Worm (Caenorhabditis elegans) whole organism, L1 larva: Measurements from ENCODE around the gene F21D12.2.

Experiments
- C04F5.9 ChIP-seq: sonication (generic microtip); optimal IDR thresholded peaks from 2 replicates; lab custom pipeline; 2016; ENCODE audit warnings: missing genetic modification characterization, missing compliant biosample characterization
- C34B4.2 ChIP-seq: sonication (generic microtip); optimal IDR thresholded peaks from 2 replicates; lab custom pipeline; 2017; ENCODE audit warnings: mild to moderate bottlenecking, missing genetic modification characterization, missing compliant biosample characterization
- F16B12.6 ChIP-seq: fragments of 150-350 bp; optimal IDR thresholded peaks from 2 replicates; lab custom pipeline; 2014; ENCODE audit warnings: missing biosample characterization, missing genetic modification characterization
- aly-2 ChIP-seq: fragments of 150-350 bp; optimal IDR thresholded peaks from 2 replicates; lab custom pipeline; 2014; ENCODE audit warnings: missing biosample characterization, missing genetic modification characterization
- ceh-63 ChIP-seq: fragments of 200-800 bp; sonication (Bioruptor generic); optimal IDR thresholded peaks from 2 replicates; lab custom pipeline; 2018; ENCODE audit warnings: mild to moderate bottlenecking, missing genetic modification characterization, missing compliant biosample characterization
- ceh-8 ChIP-seq: fragments of 200-800 bp; sonication (Bioruptor generic); optimal IDR thresholded peaks from 2 replicates; lab custom pipeline; 2018; ENCODE audit warnings: mild to moderate bottlenecking, missing genetic modification characterization, moderate library complexity, missing compliant biosample characterization
- ceh-82 ChIP-seq, 3 experiments: fragments of 150-350 bp in 1 of 3; sonication (generic microtip) in 2 of 3; optimal IDR thresholded peaks; 2 replicates each; lab custom pipeline; 2014 to 2017; ENCODE audit warnings: missing biosample characterization in 3 of 3, missing genetic modification characterization in 3 of 3
- ceh-88 ChIP-seq: fragments of 200-800 bp; sonication (Bioruptor generic); IDR thresholded peaks from 2 replicates; pipeline ENCODE4 v1.3.6; 2022; ENCODE audit warnings: missing genetic modification characterization, missing compliant biosample characterization
- ceh-90 ChIP-seq: sonication (generic microtip); optimal IDR thresholded peaks from 2 replicates; lab custom pipeline; 2016; ENCODE audit warnings: missing genetic modification characterization, missing compliant biosample characterization
- ces-1 ChIP-seq: fragments of 150-350 bp; optimal IDR thresholded peaks from 2 replicates; lab custom pipeline; 2014; ENCODE audit warnings: missing biosample characterization, missing genetic modification reagents, missing genetic modification characterization
- dsc-1 ChIP-seq: sonication (generic microtip); optimal IDR thresholded peaks from 2 replicates; lab custom pipeline; 2016; ENCODE audit warnings: mild to moderate bottlenecking, missing genetic modification characterization, missing compliant biosample characterization
- elt-2 ChIP-seq: sonication (generic microtip); optimal IDR thresholded peaks from 2 replicates; lab custom pipeline; 2016; ENCODE audit warnings: missing genetic modification characterization, mild to moderate bottlenecking, inconsistent platforms, missing compliant biosample characterization, missing genetic modification reagents
- elt-3 ChIP-seq, 6 experiments: fragments of 150-350 bp in 1 of 6; sonication (generic microtip); optimal IDR thresholded peaks; 2 replicates each; lab custom pipeline; 2017 to 2018; ENCODE audit warnings: missing biosample characterization in 6 of 6, missing genetic modification characterization in 6 of 6, inconsistent platforms in 1 of 6
- ets-5 ChIP-seq: fragments of 200-800 bp; sonication (Bioruptor generic); IDR thresholded peaks from 2 replicates; pipeline ENCODE4 v1.3.6; 2022; ENCODE audit warnings: missing genetic modification characterization, missing compliant biosample characterization
- fkh-10 ChIP-seq: sonication (generic microtip); optimal IDR thresholded peaks from 2 replicates; lab custom pipeline; 2017; ENCODE audit warnings: missing biosample characterization, missing genetic modification reagents, missing genetic modification characterization
- fkh-8 ChIP-seq: sonication (generic microtip); optimal IDR thresholded peaks from 2 replicates; lab custom pipeline; 2016; ENCODE audit warnings: mild to moderate bottlenecking, missing genetic modification characterization, missing compliant biosample characterization
- fos-1 ChIP-seq: fragments of 150-350 bp; optimal IDR thresholded peaks from 2 replicates; lab custom pipeline; 2014; ENCODE audit warnings: missing biosample characterization, missing genetic modification characterization
- grh-1 ChIP-seq: fragments of 200-800 bp; sonication (Bioruptor generic); IDR thresholded peaks from 2 replicates; pipeline ENCODE4 v1.3.6; 2022; ENCODE audit warnings: missing genetic modification reagents, missing genetic modification characterization, missing compliant biosample characterization
- hlh-4 ChIP-seq: sonication (generic microtip); optimal IDR thresholded peaks from 2 replicates; lab custom pipeline; 2016; ENCODE audit warnings: mild to moderate bottlenecking, missing genetic modification characterization, missing compliant biosample characterization
- irx-1 ChIP-seq: sonication (generic microtip); optimal IDR thresholded peaks from 2 replicates; lab custom pipeline; 2016; ENCODE audit warnings: missing genetic modification characterization, missing compliant biosample characterization
- isw-1 ChIP-seq: fragments of 200-800 bp; sonication (Bioruptor generic); IDR thresholded peaks from 2 replicates; pipeline ENCODE4 v1.3.6; 2022; ENCODE audit warnings: missing genetic modification characterization, missing compliant biosample characterization
- jun-1 ChIP-seq: fragments of 150-350 bp; optimal IDR thresholded peaks from 2 replicates; lab custom pipeline; 2014; ENCODE audit warnings: missing biosample characterization, missing genetic modification reagents, missing genetic modification characterization
- lin-14 ChIP-seq: fragments of 200-800 bp; sonication (Bioruptor generic); optimal IDR thresholded peaks from 2 replicates; lab custom pipeline; 2018; ENCODE audit warnings: mild to moderate bottlenecking, missing genetic modification characterization, moderate library complexity, missing compliant biosample characterization
- lin-35 ChIP-seq, 2 experiments: fragments of 150-350 bp; optimal IDR thresholded peaks; 2 replicates each; lab custom pipeline; 2014; ENCODE audit warnings: missing biosample characterization in 2 of 2, missing genetic modification characterization in 2 of 2, missing genetic modification reagents in 2 of 2
- lin-39 ChIP-seq: fragments of 150-350 bp; optimal IDR thresholded peaks from 2 replicates; lab custom pipeline; 2014; ENCODE audit warnings: missing biosample characterization, missing genetic modification reagents, missing genetic modification characterization
- lir-3 ChIP-seq: sonication (generic microtip); optimal IDR thresholded peaks from 2 replicates; lab custom pipeline; 2016; ENCODE audit warnings: mild to moderate bottlenecking, missing genetic modification characterization, moderate library complexity, missing compliant biosample characterization; ENCODE audit not compliant: poor library complexity
- mep-1 ChIP-seq: fragments of 150-350 bp; optimal IDR thresholded peaks from 2 replicates; lab custom pipeline; 2014; ENCODE audit warnings: missing biosample characterization, missing genetic modification characterization
- nhr-19 ChIP-seq: fragments of 200-800 bp; sonication (Bioruptor generic); conservative IDR thresholded peaks from 2 replicates; pipeline ENCODE4 v1.3.6; 2022; ENCODE audit warnings: missing genetic modification characterization, missing compliant biosample characterization
- nhr-20 ChIP-seq: sonication (generic microtip); optimal IDR thresholded peaks from 2 replicates; lab custom pipeline; 2016; ENCODE audit warnings: mild to moderate bottlenecking, missing genetic modification characterization, missing compliant biosample characterization
- nhr-47 ChIP-seq: sonication (generic microtip); optimal IDR thresholded peaks from 2 replicates; lab custom pipeline; 2016; ENCODE audit warnings: mild to moderate bottlenecking, missing genetic modification characterization, moderate library complexity, missing compliant biosample characterization
- nhr-71 ChIP-seq: sonication (generic microtip); optimal IDR thresholded peaks from 2 replicates; lab custom pipeline; 2016; ENCODE audit warnings: mild to moderate bottlenecking, missing genetic modification characterization, moderate library complexity, missing compliant biosample characterization
- nhr-76 ChIP-seq: sonication (generic microtip); optimal IDR thresholded peaks from 2 replicates; lab custom pipeline; 2017; ENCODE audit warnings: missing biosample characterization, missing genetic modification characterization
- nhr-77 ChIP-seq: fragments of 150-350 bp; optimal IDR thresholded peaks from 2 replicates; lab custom pipeline; 2014; ENCODE audit warnings: missing biosample characterization, missing genetic modification characterization
- nhr-84 ChIP-seq: sonication (generic microtip); optimal IDR thresholded peaks from 2 replicates; lab custom pipeline; 2017; ENCODE audit warnings: missing biosample characterization, missing genetic modification characterization
- nhr-85 ChIP-seq: sonication (generic microtip); peaks from one replicate; lab custom pipeline; 2016; ENCODE audit warnings: missing genetic modification characterization, inconsistent platforms, missing compliant biosample characterization
- nhr-90 ChIP-seq: sonication (generic microtip); optimal IDR thresholded peaks from 2 replicates; lab custom pipeline; 2016; ENCODE audit warnings: mild to moderate bottlenecking, missing genetic modification characterization, missing compliant biosample characterization; ENCODE audit not compliant: poor library complexity
- pag-3 ChIP-seq: sonication (generic microtip); optimal IDR thresholded peaks from 2 replicates; lab custom pipeline; 2017; ENCODE audit warnings: missing genetic modification characterization, mild to moderate bottlenecking, missing compliant biosample characterization, antibody characterized with exemption, borderline replicate concordance; ENCODE audit not compliant: insufficient read depth
- pqm-1 ChIP-seq: sonication (generic microtip); optimal IDR thresholded peaks from 3 replicates; lab custom pipeline; 2017; ENCODE audit warnings: missing biosample characterization, missing genetic modification characterization
- skn-1 ChIP-seq: fragments of 150-350 bp; optimal IDR thresholded peaks from 2 replicates; lab custom pipeline; 2014; ENCODE audit warnings: missing biosample characterization, missing genetic modification characterization
- snpc-4 ChIP-seq: fragments of 150-350 bp; optimal IDR thresholded peaks from 2 replicates; lab custom pipeline; 2014; ENCODE audit warnings: missing biosample characterization, missing genetic modification characterization
- snu-23 ChIP-seq: sonication (generic microtip); optimal IDR thresholded peaks from 2 replicates; lab custom pipeline; 2016; ENCODE audit warnings: missing genetic modification characterization, missing compliant biosample characterization
- sox-4 ChIP-seq: sonication (generic microtip); optimal IDR thresholded peaks from 2 replicates; lab custom pipeline; 2016; ENCODE audit warnings: missing genetic modification characterization, missing compliant biosample characterization
- sptf-1 ChIP-seq: fragments of 150-350 bp; optimal IDR thresholded peaks from 2 replicates; lab custom pipeline; 2014; ENCODE audit warnings: missing biosample characterization, missing genetic modification characterization
- sup-37 ChIP-seq: fragments of 200-800 bp; sonication (Bioruptor generic); optimal IDR thresholded peaks from 2 replicates; lab custom pipeline; 2018; ENCODE audit warnings: mild to moderate bottlenecking, missing genetic modification characterization, missing compliant biosample characterization
- swsn-7 ChIP-seq: sonication (generic microtip); optimal IDR thresholded peaks from 2 replicates; lab custom pipeline; 2016; ENCODE audit warnings: missing genetic modification characterization, missing compliant biosample characterization
- tbx-2 ChIP-seq: sonication (generic microtip); optimal IDR thresholded peaks from 2 replicates; lab custom pipeline; 2016; ENCODE audit warnings: missing genetic modification characterization, missing compliant biosample characterization
- unc-130 ChIP-seq: fragments of 150-350 bp; optimal IDR thresholded peaks from 2 replicates; lab custom pipeline; 2017; ENCODE audit warnings: missing biosample characterization, missing genetic modification characterization, inconsistent platforms
- unc-86 ChIP-seq: sonication (generic microtip); optimal IDR thresholded peaks from 2 replicates; lab custom pipeline; 2016; ENCODE audit warnings: missing genetic modification characterization, missing compliant biosample characterization
- unc-98 ChIP-seq: fragments of 200-800 bp; sonication (Bioruptor generic); IDR thresholded peaks from 2 replicates; pipeline ENCODE4 v1.3.6; 2022; ENCODE audit warnings: missing genetic modification characterization, missing compliant biosample characterization
- vab-15 ChIP-seq: sonication (generic microtip); optimal IDR thresholded peaks from 2 replicates; lab custom pipeline; 2017; ENCODE audit warnings: missing genotype, mild to moderate bottlenecking, missing genetic modification characterization, missing compliant biosample characterization
- zag-1 ChIP-seq: fragments of 150-350 bp; optimal IDR thresholded peaks from 2 replicates; lab custom pipeline; 2014; ENCODE audit warnings: missing biosample characterization, missing genetic modification characterization
- ztf-4 ChIP-seq: fragments of 150-350 bp; optimal IDR thresholded peaks from 2 replicates; lab custom pipeline; 2014; ENCODE audit warnings: missing biosample characterization, missing genetic modification characterization

Gene F21D12.2

ce11 chrII:7277925-7278324 lies 39.6 kb upstream of the F21D12.2 start (continued):
- TF ChIP-seq nhr-20 (tag; lab: Kevin White, UChicago) (peak; percentile 61), irx-1 (tag; lab: Kevin White, UChicago) (no peak), unc-130 (tag; lab: Kevin White, UChicago) (no peak), fos-1 (no peak), nhr-71 (peak; percentile 33), lir-3 (tag; lab: Kevin White, UChicago) (no peak), nhr-84 (no peak), elt-3 (tag; optimal IDR thresholded peaks at IDR 0.05; lab: Kevin White, UChicago) (peak in 2 of 6 experiments; percentile 47 to 54), tbx-2 (tag; lab: Kevin White, UChicago) (peak; percentile 10), C04F5.9 (no peak), ztf-4 (tag; lab: Kevin White, UChicago) (no peak)

ce11 chrII:7279808-7280207 lies 37.8 kb upstream of the F21D12.2 start:
- TF ChIP-seq vab-15, result no peak
- TF ChIP-seq unc-86 (tag; lab: Kevin White, UChicago), result no peak
- no peak for TF ChIP-seq fkh-8
- TF ChIP-seq nhr-77 (tag; lab: Kevin White, UChicago), result no peak
- no peak for TF ChIP-seq unc-98 (GFP tag; lab: Robert Waterston, UW)
- TF ChIP-seq hlh-4 (tag; lab: Kevin White, UChicago), result no peak
- peak; percentile 25 for TF ChIP-seq tbx-2 (tag; lab: Kevin White, UChicago)
- no peak for TF ChIP-seq dsc-1 (tag; lab: Kevin White, UChicago)
- no peak for TF ChIP-seq sox-4 (tag; lab: Kevin White, UChicago)
- no peak for TF ChIP-seq ces-1 (GFP tag; lab: Kevin White, UChicago)
- TF ChIP-seq grh-1 (GFP tag; lab: Robert Waterston, UW), result no peak
- TF ChIP-seq ceh-90, result no peak
- TF ChIP-seq nhr-19 (GFP tag; lab: Robert Waterston, UW), result peak; percentile 42
- no peak for TF ChIP-seq sup-37 (GFP tag; lab: Kevin White, UChicago)
- TF ChIP-seq fkh-10 (GFP tag; lab: Kevin White, UChicago), result no peak
- TF ChIP-seq nhr-90 (tag; lab: Kevin White, UChicago), result peak; percentile 22
- TF ChIP-seq jun-1, result no peak
- TF ChIP-seq ceh-8 (GFP tag; lab: Kevin White, UChicago), result no peak
- TF ChIP-seq nhr-76 (tag; lab: Kevin White, UChicago), result no peak
- TF ChIP-seq pag-3 (tag; lab: Kevin White, UChicago), result no peak
- TF ChIP-seq skn-1, result no peak
- TF ChIP-seq elt-2 (tag; lab: Kevin White, UChicago), result no peak
- no peak for TF ChIP-seq snpc-4 (tag; lab: Kevin White, UChicago)
- TF ChIP-seq ets-5 (GFP tag; lab: Robert Waterston, UW), result no peak
- TF ChIP-seq nhr-71, result peak; percentile 61
- TF ChIP-seq sptf-1 (tag; lab: Kevin White, UChicago), result no peak
- TF ChIP-seq aly-2 (tag; lab: Kevin White, UChicago), result no peak
- no peak for TF ChIP-seq lin-39 (tag; lab: Kevin White, UChicago)
- no peak for TF ChIP-seq ceh-82 (tag; optimal IDR thresholded peaks at IDR 0.05; lab: Kevin White, UChicago)
- no peak for TF ChIP-seq isw-1 (GFP tag; lab: Robert Waterston, UW)
- TF ChIP-seq nhr-47 (tag; lab: Kevin White, UChicago), result no peak
- no peak for TF ChIP-seq lin-35 (GFP tag; optimal IDR thresholded peaks at IDR 0.05; lab: Kevin White, UChicago)
- no peak for TF ChIP-seq lir-3 (tag; lab: Kevin White, UChicago)
- TF ChIP-seq zag-1 (tag; lab: Kevin White, UChicago), result no peak
- no peak for TF ChIP-seq C34B4.2
- TF ChIP-seq lin-14 (GFP tag; lab: Kevin White, UChicago), result peak; percentile 30
- peak; percentile 37 for TF ChIP-seq snu-23 (GFP tag; lab: Kevin White, UChicago)
- TF ChIP-seq mep-1 (tag; lab: Kevin White, UChicago), result no peak
- peak; percentile 76 for TF ChIP-seq nhr-20 (tag; lab: Kevin White, UChicago)
- peak; percentile 80 for TF ChIP-seq nhr-85 (tag; lab: Kevin White, UChicago)
- TF ChIP-seq fos-1, result no peak
- no peak for TF ChIP-seq ceh-88
- TF ChIP-seq pqm-1 (tag; lab: Kevin White, UChicago), result no peak
- TF ChIP-seq ceh-63 (GFP tag; lab: Kevin White, UChicago), result no peak
- TF ChIP-seq F16B12.6 (tag; lab: Kevin White, UChicago), result no peak
- TF ChIP-seq swsn-7 (tag; lab: Kevin White, UChicago), result no peak
